Fruit fly (Drosophila melanogaster) whole organism, embryonic: ENCODE results near the gene tst.

Experiments used
- Ada2b ChIP-seq: fragments of 200-800 bp; sonication (Bioruptor generic); IDR thresholded peaks from 2 replicates; pipeline ENCODE4 v1.3.6; 2022; ENCODE audit warnings: missing biosample characterization, missing genetic modification characterization
- Antp ChIP-seq: fragments of 200-800 bp; sonication (Bioruptor generic); optimal IDR thresholded peaks from 3 replicates; lab custom pipeline; 2016; ENCODE audit warnings: missing biosample characterization, missing genetic modification characterization
- Bgb ChIP-seq: fragments of 200-800 bp; sonication (Bioruptor generic); IDR thresholded peaks from 2 replicates; pipeline ENCODE4 v1.3.6; 2022; ENCODE audit warnings: missing biosample characterization, missing genetic modification characterization; ENCODE audit not compliant: partially characterized antibody
- BtbVII ChIP-seq: fragments of 200-800 bp; sonication (Bioruptor generic); optimal IDR thresholded peaks from 3 replicates; lab custom pipeline; 2017; ENCODE audit warnings: missing biosample characterization, mild to moderate bottlenecking, missing genetic modification characterization
- Bteb2 ChIP-seq: fragments of 200-800 bp; sonication (Bioruptor generic); optimal IDR thresholded peaks from 2 replicates; lab custom pipeline; 2016; ENCODE audit warnings: missing biosample characterization, missing genetic modification characterization
- CG1024 ChIP-seq: fragments of 200-800 bp; sonication (Bioruptor generic); IDR thresholded peaks from 2 replicates; pipeline ENCODE4 v1.3.6; 2022; ENCODE audit warnings: missing biosample characterization, missing genetic modification characterization
- CG10267 ChIP-seq: fragments of 200-800 bp; sonication (Bioruptor generic); optimal IDR thresholded peaks from 2 replicates; lab custom pipeline; 2018; ENCODE audit warnings: missing biosample characterization, mild to moderate bottlenecking, missing genetic modification characterization, moderate library complexity
- CG11093 ChIP-seq: fragments of 200-800 bp; sonication (Bioruptor generic); IDR thresholded peaks from 3 replicates; pipeline ENCODE4 v1.3.6; 2022; ENCODE audit warnings: missing biosample characterization, missing genetic modification characterization
- CG12769 ChIP-seq: fragments of 200-800 bp; sonication (Bioruptor generic); optimal IDR thresholded peaks from 2 replicates; lab custom pipeline; 2019; ENCODE audit warnings: missing biosample characterization, mild to moderate bottlenecking, missing genetic modification characterization, moderate library complexity
- CG13775 ChIP-seq: fragments of 200-800 bp; sonication (Bioruptor generic); optimal IDR thresholded peaks from 3 replicates; lab custom pipeline; 2017; ENCODE audit warnings: missing biosample characterization, mild to moderate bottlenecking, missing genetic modification characterization
- CG14441 ChIP-seq: fragments of 200-800 bp; sonication (Bioruptor generic); IDR thresholded peaks from 2 replicates; pipeline ENCODE4 v1.3.6; 2022; ENCODE audit warnings: missing biosample characterization, missing genetic modification characterization
- CG1647 ChIP-seq: fragments of 200-800 bp; sonication (Bioruptor generic); optimal IDR thresholded peaks from 3 replicates; lab custom pipeline; 2016; ENCODE audit warnings: missing biosample characterization, missing genetic modification characterization
- CG17385 ChIP-seq: fragments of 200-800 bp; sonication (Bioruptor generic); optimal IDR thresholded peaks from 3 replicates; lab custom pipeline; 2018; ENCODE audit warnings: missing biosample characterization, mild to moderate bottlenecking, missing genetic modification characterization
- CG17568 ChIP-seq: fragments of 200-800 bp; sonication (Bioruptor generic); optimal IDR thresholded peaks from 2 replicates; lab custom pipeline; 2018; ENCODE audit warnings: missing biosample characterization, mild to moderate bottlenecking, missing genetic modification characterization, moderate library complexity
- CG17612 ChIP-seq: fragments of 200-800 bp; sonication (Bioruptor generic); IDR thresholded peaks from 2 replicates; pipeline ENCODE4 v1.3.6; 2022; ENCODE audit warnings: missing biosample characterization, missing genetic modification characterization
- CG18011 ChIP-seq: fragments of 200-800 bp; sonication (Bioruptor generic); optimal IDR thresholded peaks from 2 replicates; lab custom pipeline; 2017; ENCODE audit warnings: missing biosample characterization, missing genetic modification characterization, mild to moderate bottlenecking, moderate library complexity, missing genotype
- CG2116 ChIP-seq: fragments of 200-800 bp; sonication (Bioruptor generic); optimal IDR thresholded peaks from 3 replicates; lab custom pipeline; 2018; ENCODE audit warnings: missing biosample characterization, mild to moderate bottlenecking, missing genetic modification characterization
- CG2129 ChIP-seq: fragments of 200-800 bp; sonication (Bioruptor generic); IDR thresholded peaks from 2 replicates; pipeline ENCODE4 v1.3.6; 2022; ENCODE audit warnings: missing biosample characterization, missing genetic modification characterization; ENCODE audit not compliant: partially characterized antibody
- CG30403 ChIP-seq: fragments of 200-800 bp; sonication (Bioruptor generic); optimal IDR thresholded peaks from 3 replicates; lab custom pipeline; 2016; ENCODE audit warnings: missing biosample characterization, missing genetic modification characterization
- CG30431 ChIP-seq: fragments of 200-800 bp; sonication (Bioruptor generic); optimal IDR thresholded peaks from 2 replicates; lab custom pipeline; 2017; ENCODE audit warnings: missing biosample characterization, missing genetic modification characterization
- CG31224 ChIP-seq: fragments of 200-800 bp; sonication (Bioruptor generic); IDR thresholded peaks from 2 replicates; pipeline ENCODE4 v1.3.6; 2022; ENCODE audit warnings: missing biosample characterization, missing genetic modification characterization
- CG34422 ChIP-seq: fragments of 200-800 bp; sonication (Bioruptor generic); IDR thresholded peaks from 3 replicates; pipeline ENCODE4 v1.3.6; 2022; ENCODE audit warnings: missing biosample characterization, missing genetic modification characterization
- CG4360 ChIP-seq: fragments of 200-800 bp; sonication (Bioruptor generic); IDR thresholded peaks from 2 replicates; pipeline ENCODE4 v1.3.6; 2022; ENCODE audit warnings: missing biosample characterization, missing genetic modification characterization
- CG5953 ChIP-seq: fragments of 200-800 bp; sonication (Bioruptor generic); IDR thresholded peaks from 2 replicates; pipeline ENCODE4 v1.3.6; 2022; ENCODE audit warnings: missing biosample characterization, missing genetic modification characterization
- CG7786 ChIP-seq: fragments of 200-800 bp; sonication (Bioruptor generic); optimal IDR thresholded peaks from 2 replicates; lab custom pipeline; 2016; ENCODE audit warnings: missing biosample characterization, missing genetic modification characterization
- CG9932 ChIP-seq: fragments of 200-800 bp; sonication (Bioruptor generic); IDR thresholded peaks from 2 replicates; pipeline ENCODE4 v1.3.6; 2022; ENCODE audit warnings: missing biosample characterization, missing genetic modification characterization
- Dll ChIP-seq: fragments of 200-800 bp; sonication (Bioruptor generic); IDR thresholded peaks from 4 replicates; pipeline ENCODE4 v1.3.6; 2022; ENCODE audit warnings: missing biosample characterization, missing genetic modification characterization; ENCODE audit not compliant: partially characterized antibody
- Doc2 ChIP-seq: fragments of 200-800 bp; sonication (Bioruptor generic); IDR thresholded peaks from 2 replicates; pipeline ENCODE4 v1.3.6; 2022; ENCODE audit warnings: missing biosample characterization, missing genetic modification characterization
- HLHmδ ChIP-seq: fragments of 200-800 bp; sonication (Bioruptor generic); optimal IDR thresholded peaks from 2 replicates; lab custom pipeline; 2018; ENCODE audit warnings: missing biosample characterization, mild to moderate bottlenecking, missing genetic modification characterization, moderate library complexity
- Med ChIP-seq: fragments of 200-800 bp; sonication (Bioruptor generic); peaks from one replicate; lab custom pipeline; 2016; ENCODE audit warnings: missing biosample characterization, missing genetic modification characterization, mild to moderate bottlenecking, inconsistent platforms, moderate library complexity
- Opbp ChIP-seq: fragments of 200-800 bp; sonication (Bioruptor generic); IDR thresholded peaks from 3 replicates; pipeline ENCODE4 v1.3.6; 2022; ENCODE audit warnings: missing biosample characterization, missing genetic modification characterization; ENCODE audit not compliant: partially characterized antibody
- Side ChIP-seq: fragments of 200-800 bp; sonication (Bioruptor generic); optimal IDR thresholded peaks from 2 replicates; lab custom pipeline; 2016; ENCODE audit warnings: missing biosample characterization, missing genetic modification characterization
- Sox100B ChIP-seq: fragments of 200-800 bp; sonication (Bioruptor generic); optimal IDR thresholded peaks from 3 replicates; lab custom pipeline; 2018; ENCODE audit warnings: missing biosample characterization, mild to moderate bottlenecking, missing genetic modification characterization
- Ssrp ChIP-seq: fragments of 200-800 bp; sonication (Bioruptor generic); optimal IDR thresholded peaks from 2 replicates; lab custom pipeline; 2018; ENCODE audit warnings: missing biosample characterization, mild to moderate bottlenecking, missing genetic modification characterization, moderate library complexity
- ato ChIP-seq: fragments of 200-800 bp; sonication (Bioruptor generic); IDR thresholded peaks from 2 replicates; pipeline ENCODE4 v1.3.6; 2022; ENCODE audit warnings: missing biosample characterization, missing genetic modification characterization; ENCODE audit not compliant: partially characterized antibody
- disco-r ChIP-seq: fragments of 200-800 bp; sonication (Bioruptor generic); optimal IDR thresholded peaks from 2 replicates; lab custom pipeline; 2016; ENCODE audit warnings: missing biosample characterization, missing genetic modification characterization
- dmrt11E ChIP-seq: fragments of 200-800 bp; sonication (Bioruptor generic); optimal IDR thresholded peaks from 3 replicates; lab custom pipeline; 2018; ENCODE audit warnings: missing biosample characterization, mild to moderate bottlenecking, missing genetic modification characterization, moderate library complexity
- dpn ChIP-seq, 2 experiments: fragments of 200-800 bp; sonication (Bioruptor generic); optimal IDR thresholded peaks; 3 replicates each; lab custom pipeline; 2016; ENCODE audit warnings: missing biosample characterization in 2 of 2, missing genetic modification characterization in 2 of 2
- ewg ChIP-seq: fragments of 200-800 bp; sonication (Bioruptor generic); optimal IDR thresholded peaks from 3 replicates; lab custom pipeline; 2017; ENCODE audit warnings: mild to moderate bottlenecking, missing biosample characterization, missing genetic modification reagents, missing genetic modification characterization
- fd96Cb ChIP-seq: fragments of 200-800 bp; sonication (Bioruptor generic); optimal IDR thresholded peaks from 2 replicates; lab custom pipeline; 2018; ENCODE audit warnings: missing biosample characterization, mild to moderate bottlenecking, missing genetic modification characterization, moderate library complexity
- hth ChIP-seq: fragments of >200 bp; optimal IDR thresholded peaks from 2 replicates; lab custom pipeline; 2017; ENCODE audit warnings: inconsistent platforms
- knrl ChIP-seq: fragments of 200-800 bp; sonication (Bioruptor generic); IDR thresholded peaks from 3 replicates; pipeline ENCODE4 v1.3.6; 2022; ENCODE audit warnings: missing biosample characterization, missing genetic modification characterization; ENCODE audit not compliant: partially characterized antibody
- lilli ChIP-seq: fragments of 200-800 bp; sonication (Bioruptor generic); optimal IDR thresholded peaks from 3 replicates; lab custom pipeline; 2016; ENCODE audit warnings: missing biosample characterization, missing genetic modification characterization
- pum ChIP-seq: fragments of 200-800 bp; sonication (Bioruptor generic); optimal IDR thresholded peaks from 2 replicates; lab custom pipeline; 2016; ENCODE audit warnings: missing biosample characterization, missing genetic modification characterization
- schlank ChIP-seq: fragments of 200-800 bp; sonication (Bioruptor generic); optimal IDR thresholded peaks from 2 replicates; lab custom pipeline; 2018; ENCODE audit warnings: missing biosample characterization, mild to moderate bottlenecking, missing genetic modification characterization
- sens-2 ChIP-seq: fragments of 200-800 bp; sonication (Bioruptor generic); IDR thresholded peaks from 2 replicates; pipeline ENCODE4 v1.3.6; 2022; ENCODE audit warnings: missing biosample characterization, missing genetic modification characterization
- stc ChIP-seq: fragments of 200-800 bp; sonication (Bioruptor generic); IDR thresholded peaks from 2 replicates; pipeline ENCODE4 v1.3.6; 2022; ENCODE audit warnings: missing biosample characterization, missing genetic modification characterization
- tin ChIP-seq: fragments of 200-800 bp; sonication (Bioruptor generic); optimal IDR thresholded peaks from 3 replicates; lab custom pipeline; 2016; ENCODE audit warnings: missing biosample characterization, missing genetic modification characterization
- trem ChIP-seq: fragments of 200-800 bp; optimal IDR thresholded peaks from 3 replicates; lab custom pipeline; 2019; ENCODE audit warnings: missing biosample characterization, mild to moderate bottlenecking, missing genetic modification characterization, moderate library complexity
- yki ChIP-seq: fragments of >200 bp; optimal IDR thresholded peaks from 3 replicates; lab custom pipeline; 2018
- z ChIP-seq: fragments of 200-800 bp; sonication (Bioruptor generic); IDR thresholded peaks from 3 replicates; pipeline ENCODE4 v1.3.6; 2022; ENCODE audit warnings: missing biosample characterization, missing genetic modification characterization

Gene tst

dm6 chr3R:23767417-23767853 is 5.2 kb downstream of the tst start, which contains the start of the genes CG10214 and CG10375 (continued):
- peak; percentile 69 for TF ChIP-seq CG2116 (GFP tag; lab: Kevin White, UChicago)
- TF ChIP-seq CG17612 (GFP tag; lab: Robert Waterston, UW), result no peak
- peak; percentile 69 for TF ChIP-seq CG9932 (GFP tag; lab: Robert Waterston, UW)
- peak; percentile 73 for TF ChIP-seq tin (GFP tag; lab: Kevin White, UChicago)
- TF ChIP-seq sens-2 (GFP tag; lab: Robert Waterston, UW), result no peak
- TF ChIP-seq lilli (GFP tag; lab: Kevin White, UChicago), result peak; percentile 90
- peak; percentile 7; the same call in 1 of the 3 replicates for TF ChIP-seq Opbp (GFP tag; lab: Robert Waterston, UW)
- TF ChIP-seq Side (GFP tag; lab: Kevin White, UChicago), result peak; percentile 81
- TF ChIP-seq Dll (GFP tag; lab: Robert Waterston, UW), result peak; percentile 61; the same call in 2 of the 4 replicates
- TF ChIP-seq ato, result no peak
- peak; percentile 26 for TF ChIP-seq fd96Cb (tag; lab: Kevin White, UChicago)
- peak; percentile 76 for TF ChIP-seq Bteb2
- no peak for TF ChIP-seq z
- peak; percentile 62 for TF ChIP-seq CG13775 (GFP tag; lab: Kevin White, UChicago)
- peak; percentile 90 for TF ChIP-seq trem (tag; lab: Kevin White, UChicago)
- peak; percentile 99 for TF ChIP-seq CG10267 (tag; lab: Kevin White, UChicago)
- no peak for TF ChIP-seq CG4360 (GFP tag; lab: Robert Waterston, UW)
- TF ChIP-seq disco-r (GFP tag; lab: Kevin White, UChicago), result peak; percentile 59
- no peak for TF ChIP-seq Doc2
- no peak for TF ChIP-seq CG5953 (GFP tag; lab: Robert Waterston, UW)
- peak; percentile 78 for TF ChIP-seq pum
- TF ChIP-seq CG30403 (GFP tag; lab: Kevin White, UChicago), result peak; percentile 84
- peak; percentile 82 for TF ChIP-seq CG1647 (GFP tag; lab: Kevin White, UChicago)
- TF ChIP-seq Med (GFP tag; lab: Kevin White, UChicago), result peak; percentile 98
- no peak for TF ChIP-seq CG1024 (GFP tag; lab: Robert Waterston, UW)
- peak; percentile 81 for TF ChIP-seq CG7786 (GFP tag; lab: Kevin White, UChicago)
- TF ChIP-seq Ada2b, result peak; percentile 35; the same call in 1 of the 2 replicates
- 0 out of 2 replicates have a peak, but pooled peaks have one; percentile 19 for TF ChIP-seq CG2129 (GFP tag; lab: Robert Waterston, UW)
- TF ChIP-seq schlank (tag; lab: Kevin White, UChicago), result peak; percentile 30
- no peak for TF ChIP-seq CG11093 (GFP tag; lab: Robert Waterston, UW)
- TF ChIP-seq CG30431, result peak; percentile 46
- peak; percentile 64 for TF ChIP-seq dmrt11E
- TF ChIP-seq Bgb (GFP tag; lab: Robert Waterston, UW), result no peak; the same call in 1 of the 2 replicates
- TF ChIP-seq CG17568 (GFP tag; lab: Kevin White, UChicago), result no peak
- peak; percentile 44 for TF ChIP-seq BtbVII (GFP tag; lab: Kevin White, UChicago)
- TF ChIP-seq CG17385 (GFP tag; lab: Kevin White, UChicago), result peak; percentile 64
- peak; percentile 68 for TF ChIP-seq ewg
- TF ChIP-seq HLHmδ (GFP tag; lab: Kevin White, UChicago), result no peak
- peak; percentile 82 to 86 for TF ChIP-seq dpn (GFP tag; optimal IDR thresholded peaks at IDR 0.05; lab: Kevin White, UChicago)
- TF ChIP-seq CG12769 (tag; lab: Kevin White, UChicago), result no peak
- TF ChIP-seq Ssrp (tag; lab: Kevin White, UChicago), result peak; percentile 35
- peak; percentile 84 for TF ChIP-seq Antp
- no peak for TF ChIP-seq hth (lab: Kevin White, UChicago)
- TF ChIP-seq knrl (GFP tag; lab: Robert Waterston, UW), result peak; percentile 49; the same call in 1 of the 3 replicates
- TF ChIP-seq CG14441, result peak; percentile 68
- TF ChIP-seq CG34422 (GFP tag; lab: Robert Waterston, UW), result peak; percentile 34; the same call in 1 of the 3 replicates
- peak; percentile 8 for TF ChIP-seq CG18011
- no peak for TF ChIP-seq CG31224 (GFP tag; lab: Robert Waterston, UW)
- TF ChIP-seq yki, result no peak
- peak; percentile 49 for TF ChIP-seq Sox100B (GFP tag; lab: Kevin White, UChicago)
- 0 out of 2 replicates have a peak, but pooled peaks have one; percentile 21 for TF ChIP-seq stc (GFP tag; lab: Robert Waterston, UW)
